Worm (Caenorhabditis elegans): Measurements from ENCODE around the gene W09C2.7.

The W09C2.7 gene

ce11 chrIV:9647789-9648361 is 25.7 kb upstream of the W09C2.7 start, which contains the start of gene amph-1 (continued):
- no peak for TF ChIP-seq lin-15B (tag; optimal IDR thresholded peaks at IDR 0.05)

- TF ChIP-seq lin-15B (tag; optimal IDR thresholded peaks at IDR 0.05) (no peak), snu-23 (GFP tag; optimal IDR thresholded peaks at IDR 0.05) (no peak), skn-1 (tag; optimal IDR thresholded peaks at IDR 0.05) (no peak), fkh-4 (tag; optimal IDR thresholded peaks at IDR 0.05; ENCODE audit: borderline replicate concordance) (no peak), swsn-7 (tag; optimal IDR thresholded peaks at IDR 0.05) (no peak), C04F5.9 (tag; optimal IDR thresholded peaks at IDR 0.05) (no peak), sup-37 (GFP tag; optimal IDR thresholded peaks at IDR 0.05) (no peak), efl-3 (GFP tag; optimal IDR thresholded peaks at IDR 0.05) (no peak), lin-35 (GFP tag; optimal IDR thresholded peaks at IDR 0.05) (no peak), lin-14 (GFP tag; optimal IDR thresholded peaks at IDR 0.05) (no peak), hlh-17 (GFP tag; optimal IDR thresholded peaks at IDR 0.05; ENCODE audit: borderline replicate concordance) (no peak), dpl-1 (GFP tag; optimal IDR thresholded peaks at IDR 0.05) (no peak), C16A3.4 (tag; optimal IDR thresholded peaks at IDR 0.05) (no peak)
These were observed 21.0 kb upstream of the W09C2.7 start, which contains the start of gene degl-2 for ce11 chrIV:9643188-9643587. TSS of gene degl-2 (plus strand) at chrIV:9643488.

ce11 chrIV:9641925-9642324 is 19.8 kb upstream of the W09C2.7 start, which contains the start of gene del-2:
TSS of gene del-2 (minus strand) at chrIV:9642025.
- TF ChIP-seq dsc-1 (tag; optimal IDR thresholded peaks at IDR 0.05): peak; percentile 17
- no peak for TF ChIP-seq unc-86 (tag; optimal IDR thresholded peaks at IDR 0.05)
- TF ChIP-seq nhr-47 (tag; optimal IDR thresholded peaks at IDR 0.05): peak; percentile 6
- TF ChIP-seq fkh-8 (tag; optimal IDR thresholded peaks at IDR 0.05): peak; percentile 67
- no peak for TF ChIP-seq swsn-7 (tag; optimal IDR thresholded peaks at IDR 0.05)

ce11 chrIV:9634848-9635247 is 12.7 kb upstream of the W09C2.7 start, which contains the start of gene mca-1:
TSS of gene mca-1 (minus strand) at chrIV:9634948.
- TF ChIP-seq tbx-2 (tag; optimal IDR thresholded peaks at IDR 0.05) (no peak), isw-1 (GFP tag; IDR thresholded peaks at IDR 0.05) (no peak), F16B12.6 (tag; optimal IDR thresholded peaks at IDR 0.05) (no peak), rnt-1 (tag; optimal IDR thresholded peaks at IDR 0.05) (no peak), fkh-4 (tag; optimal IDR thresholded peaks at IDR 0.05; ENCODE audit: borderline replicate concordance) (no peak), skn-1 (tag; optimal IDR thresholded peaks at IDR 0.05) (no peak), Y116A8C.19 (tag; optimal IDR thresholded peaks at IDR 0.05; ENCODE audit: borderline replicate concordance) (no peak), pqm-1 (tag; optimal IDR thresholded peaks at IDR 0.05) (no peak), nhr-84 (tag; optimal IDR thresholded peaks at IDR 0.05) (no peak), snpc-4 (tag; optimal IDR thresholded peaks at IDR 0.05) (no peak), mab-9 (GFP tag; IDR thresholded peaks at IDR 0.05) (no peak), grh-1 (GFP tag; IDR thresholded peaks at IDR 0.05) (no peak), elt-2 (tag; optimal IDR thresholded peaks at IDR 0.05) (no peak), snu-23 (GFP tag; optimal IDR thresholded peaks at IDR 0.05) (no peak), elt-3 (tag; optimal IDR thresholded peaks at IDR 0.05) (no peak)

ce11 chrIV:9633889-9634288 is 11.7 kb upstream of the W09C2.7 start:
- no peak for TF ChIP-seq pax-3 (tag; optimal IDR thresholded peaks at IDR 0.05)
- TF ChIP-seq nhr-20 (tag; optimal IDR thresholded peaks at IDR 0.05): no peak
- no peak for TF ChIP-seq hlh-17 (GFP tag; optimal IDR thresholded peaks at IDR 0.05; ENCODE audit: borderline replicate concordance)
- no peak for TF ChIP-seq zag-1 (tag; optimal IDR thresholded peaks at IDR 0.05)
- TF ChIP-seq snpc-4 (tag; optimal IDR thresholded peaks at IDR 0.05): no peak
- no peak for TF ChIP-seq pqm-1 (tag; optimal IDR thresholded peaks at IDR 0.05)
- TF ChIP-seq nhr-90 (tag; optimal IDR thresholded peaks at IDR 0.05; ENCODE audit: poor library complexity): no peak
- TF ChIP-seq lsy-2 (tag; optimal IDR thresholded peaks at IDR 0.05): no peak
- peak; percentile 73 for TF ChIP-seq nhr-85 (tag)
- peak; percentile 62 for TF ChIP-seq blmp-1 (tag; optimal IDR thresholded peaks at IDR 0.05)
- no peak for TF ChIP-seq unc-130 (tag; optimal IDR thresholded peaks at IDR 0.05)

Measured in whole organism, L1 larva.